Fruit fly (Drosophila melanogaster): ENCODE data around the gene CG11696.

- TF ChIP-seq abd-A (tag; optimal IDR thresholded peaks at IDR 0.05), result no peak
- TF ChIP-seq CG31441 (GFP tag; IDR thresholded peaks at IDR 0.05), result peak; percentile 95
- peak; percentile 93 for TF ChIP-seq CG18262 (tag; optimal IDR thresholded peaks at IDR 0.05)
- TF ChIP-seq mirr (GFP tag; optimal IDR thresholded peaks at IDR 0.05), result no peak
- no peak for TF ChIP-seq cad (GFP tag; optimal IDR thresholded peaks at IDR 0.05)
- TF ChIP-seq exex (tag; optimal IDR thresholded peaks at IDR 0.05), result no peak
- TF ChIP-seq Atf-2 (GFP tag; optimal IDR thresholded peaks at IDR 0.05), result peak; percentile 13
- peak; percentile 26; the same call in 1 of the 3 replicates for TF ChIP-seq Aef1 (GFP tag; IDR thresholded peaks at IDR 0.05)
Measured at dm6 chrX:11528026-11528702, 45.4 kb upstream of the CG11696 start.

All from whole organism, embryonic.